Worm (Caenorhabditis elegans) whole organism, late embryonic: ENCODE measurements around the gene try-10.

Experiments
- ama-1 ChIP-seq: fragments of 150-350 bp; optimal IDR thresholded peaks from 2 replicates; lab custom pipeline; 2014
- ceh-22 ChIP-seq: sonication (generic microtip); optimal IDR thresholded peaks from 2 replicates; lab custom pipeline; 2017; ENCODE audit warnings: missing biosample characterization, missing genetic modification characterization
- ceh-34 ChIP-seq: sonication (generic microtip); optimal IDR thresholded peaks from 2 replicates; lab custom pipeline; 2016; ENCODE audit warnings: mild to moderate bottlenecking, missing genetic modification characterization, missing compliant biosample characterization
- elt-2 ChIP-seq: sonication (generic microtip); optimal IDR thresholded peaks from 2 replicates; lab custom pipeline; 2016; ENCODE audit warnings: missing genetic modification reagents, missing genetic modification characterization, missing compliant biosample characterization
- fkh-10 ChIP-seq: fragments of 150-350 bp; optimal IDR thresholded peaks from 2 replicates; lab custom pipeline; 2014; ENCODE audit warnings: missing biosample characterization, missing genetic modification reagents, missing genetic modification characterization
- npax-4 ChIP-seq: sonication (generic microtip); optimal IDR thresholded peaks from 2 replicates; lab custom pipeline; 2016; ENCODE audit warnings: missing genetic modification characterization, missing compliant biosample characterization
- pat-9 ChIP-seq: fragments of 200-800 bp; sonication (Bioruptor generic); optimal IDR thresholded peaks from 2 replicates; lab custom pipeline; 2018; ENCODE audit warnings: mild to moderate bottlenecking, missing genetic modification characterization, moderate library complexity, missing compliant biosample characterization

DNA sequence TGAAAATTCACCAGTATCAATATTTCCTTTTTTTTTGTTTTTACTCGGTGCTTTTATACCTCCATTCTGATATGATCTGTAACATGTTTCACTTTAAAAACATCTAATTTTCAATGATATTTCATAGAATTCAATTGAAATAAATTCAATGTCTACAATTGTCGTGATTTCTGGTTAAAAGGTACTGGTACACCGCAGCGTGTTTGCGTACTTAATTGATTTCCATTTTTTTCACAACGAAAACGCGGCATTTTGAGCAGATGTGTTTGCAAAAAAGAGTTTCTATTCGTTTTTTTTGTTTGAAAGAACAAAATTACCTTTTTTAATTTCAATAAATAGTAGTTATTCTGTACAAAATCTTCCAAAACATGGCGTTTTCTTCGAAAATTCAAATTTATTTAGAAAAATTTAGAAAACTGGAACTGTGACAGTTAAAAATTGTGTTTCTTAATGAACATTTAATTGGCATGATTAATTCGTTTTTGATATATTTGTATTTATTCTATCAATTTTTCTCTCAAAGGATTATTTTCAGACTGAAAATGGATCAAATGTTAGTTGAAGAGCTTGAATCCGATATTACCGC lies 42.4 kb downstream of the try-10 start, which contains the start of gene pnn-1:
- TF ChIP-seq fkh-10 (GFP tag; lab: Kevin White, UChicago) (no peak), npax-4 (no peak), ceh-22 (no peak), pat-9 (tag; lab: Kevin White, UChicago) (no peak), elt-2 (tag; lab: Kevin White, UChicago) (no peak), ama-1 (no peak), ceh-34 (tag; lab: Kevin White, UChicago) (no peak)
